Fruit fly (Drosophila melanogaster) whole organism, embryonic: ENCODE data around the gene CG42784.

Source experiments
- ATbp ChIP-seq: fragments of 200-800 bp; sonication (Bioruptor generic); optimal IDR thresholded peaks from 2 replicates; lab custom pipeline; 2017; ENCODE audit warnings: missing biosample characterization, mild to moderate bottlenecking, missing genetic modification characterization, missing genetic modification reagents
- CG10565 ChIP-seq: fragments of 200-800 bp; sonication (Bioruptor generic); optimal IDR thresholded peaks from 3 replicates; lab custom pipeline; 2016; ENCODE audit warnings: missing biosample characterization, mild to moderate bottlenecking, missing genetic modification characterization
- CG11695 ChIP-seq: fragments of 200-800 bp; sonication (Bioruptor generic); IDR thresholded peaks from 3 replicates; pipeline ENCODE4 v1.3.6; 2022; ENCODE audit warnings: missing biosample characterization, missing genetic modification characterization
- CG12071 ChIP-seq: fragments of 200-800 bp; sonication (Bioruptor generic); optimal IDR thresholded peaks from 3 replicates; lab custom pipeline; 2018; ENCODE audit warnings: missing biosample characterization, mild to moderate bottlenecking, missing genetic modification characterization
- CG12236 ChIP-seq: fragments of 200-800 bp; sonication (Bioruptor generic); optimal IDR thresholded peaks from 2 replicates; lab custom pipeline; 2016; ENCODE audit warnings: missing biosample characterization, missing genetic modification characterization
- CG14667 ChIP-seq: fragments of 200-800 bp; sonication (Bioruptor generic); IDR thresholded peaks from 2 replicates; pipeline ENCODE4 v1.3.6; 2022; ENCODE audit warnings: missing biosample characterization, missing genetic modification characterization
- CG15514 ChIP-seq: fragments of 200-800 bp; sonication (Bioruptor generic); optimal IDR thresholded peaks from 3 replicates; lab custom pipeline; 2017; ENCODE audit warnings: missing biosample characterization, missing genetic modification characterization, mild to moderate bottlenecking, moderate library complexity, missing genetic modification reagents
- CG2199 ChIP-seq: fragments of 200-800 bp; sonication (Bioruptor generic); IDR thresholded peaks from 3 replicates; pipeline ENCODE4 v1.3.6; 2022; ENCODE audit warnings: missing biosample characterization, missing genetic modification characterization
- CG4282 ChIP-seq: fragments of 200-800 bp; sonication (Bioruptor generic); optimal IDR thresholded peaks from 2 replicates; lab custom pipeline; 2016; ENCODE audit warnings: missing biosample characterization, missing genetic modification characterization
- CG4404 ChIP-seq: fragments of 200-800 bp; sonication (Bioruptor generic); IDR thresholded peaks from 2 replicates; pipeline ENCODE4 v1.3.6; 2022; ENCODE audit warnings: missing biosample characterization, missing genetic modification characterization
- CG5180 ChIP-seq: fragments of 200-800 bp; sonication (Bioruptor generic); optimal IDR thresholded peaks from 3 replicates; lab custom pipeline; 2017; ENCODE audit warnings: missing biosample characterization, missing genetic modification characterization, mild to moderate bottlenecking, moderate library complexity, missing genetic modification reagents
- CG6272 ChIP-seq: fragments of 200-800 bp; sonication (Bioruptor generic); IDR thresholded peaks from 2 replicates; pipeline ENCODE4 v1.3.6; 2022; ENCODE audit warnings: missing biosample characterization, missing genetic modification characterization
- CG6689 ChIP-seq: fragments of 200-800 bp; sonication (Bioruptor generic); IDR thresholded peaks from 2 replicates; pipeline ENCODE4 v1.3.6; 2022; ENCODE audit warnings: missing biosample characterization, missing genetic modification characterization
- CG7271 ChIP-seq: fragments of 200-800 bp; sonication (Bioruptor generic); optimal IDR thresholded peaks from 2 replicates; lab custom pipeline; 2018; ENCODE audit warnings: missing biosample characterization, mild to moderate bottlenecking, missing genetic modification characterization, moderate library complexity
- CG7745 ChIP-seq: fragments of 200-800 bp; sonication (Bioruptor generic); optimal IDR thresholded peaks from 2 replicates; lab custom pipeline; 2018; ENCODE audit warnings: missing biosample characterization, mild to moderate bottlenecking, missing genetic modification characterization, moderate library complexity
- CG9215 ChIP-seq: fragments of 200-800 bp; sonication (Bioruptor generic); IDR thresholded peaks from 2 replicates; pipeline ENCODE4 v1.3.6; 2022; ENCODE audit warnings: missing biosample characterization, missing genetic modification characterization
- CrebB ChIP-seq: fragments of 200-800 bp; sonication (Bioruptor generic); optimal IDR thresholded peaks from 3 replicates; lab custom pipeline; 2018; ENCODE audit warnings: missing biosample characterization, mild to moderate bottlenecking, missing genetic modification characterization
- D ChIP-seq, 2 experiments: fragments of 200-800 bp in 1 of 2; fragments of >200 bp in 1 of 2; sonication (Bioruptor generic) in 1 of 2; optimal IDR thresholded peaks; 2 replicates in 1 of 2; 3 replicates in 1 of 2; lab custom pipeline; 2017; ENCODE audit warnings: mild to moderate bottlenecking in 1 of 2, missing biosample characterization in 1 of 2, missing genetic modification characterization in 1 of 2, missing genetic modification reagents in 1 of 2
- D19A ChIP-seq: fragments of 200-800 bp; optimal IDR thresholded peaks from 3 replicates; lab custom pipeline; 2019; ENCODE audit warnings: missing biosample characterization, mild to moderate bottlenecking, missing genetic modification characterization, moderate library complexity
- HLH54F ChIP-seq: fragments of 200-800 bp; sonication (Bioruptor generic); optimal IDR thresholded peaks from 3 replicates; lab custom pipeline; 2016; ENCODE audit warnings: missing biosample characterization, missing genetic modification characterization
- HLHmδ ChIP-seq: fragments of 200-800 bp; sonication (Bioruptor generic); optimal IDR thresholded peaks from 2 replicates; lab custom pipeline; 2018; ENCODE audit warnings: missing biosample characterization, mild to moderate bottlenecking, missing genetic modification characterization, moderate library complexity
- HmgZ ChIP-seq: fragments of 200-800 bp; sonication (Bioruptor generic); optimal IDR thresholded peaks from 2 replicates; lab custom pipeline; 2018; ENCODE audit warnings: missing biosample characterization, mild to moderate bottlenecking, missing genetic modification characterization
- Hmr ChIP-seq: fragments of 200-800 bp; sonication (Bioruptor generic); optimal IDR thresholded peaks from 3 replicates; lab custom pipeline; 2017; ENCODE audit warnings: mild to moderate bottlenecking, missing biosample characterization, missing genetic modification reagents, missing genetic modification characterization
- Hr3 ChIP-seq: fragments of 200-800 bp; sonication (Bioruptor generic); optimal IDR thresholded peaks from 3 replicates; lab custom pipeline; 2016; ENCODE audit warnings: missing biosample characterization, missing genetic modification characterization
- Hr78 ChIP-seq, 2 experiments: fragments of 200-800 bp in 1 of 2; fragments of >200 bp in 1 of 2; sonication (Bioruptor generic) in 1 of 2; optimal IDR thresholded peaks; 2 replicates each; lab custom pipeline; 2017 to 2019; ENCODE audit warnings: missing biosample characterization in 2 of 2, missing genetic modification characterization in 2 of 2, mild to moderate bottlenecking in 1 of 2, moderate library complexity in 1 of 2
- Kr ChIP-seq: fragments of 200-800 bp; sonication (Bioruptor generic); optimal IDR thresholded peaks from 2 replicates; lab custom pipeline; 2017; ENCODE audit warnings: missing biosample characterization, mild to moderate bottlenecking, missing genetic modification characterization
- Lpt ChIP-seq: fragments of >200 bp; optimal IDR thresholded peaks from 2 replicates; lab custom pipeline; 2018; ENCODE audit warnings: missing biosample characterization, missing genetic modification characterization
- Optix ChIP-seq: fragments of 200-800 bp; sonication (Bioruptor generic); IDR thresholded peaks from 3 replicates; pipeline ENCODE4 v1.3.6; 2022; ENCODE audit warnings: missing biosample characterization, missing genetic modification characterization
- PHDP ChIP-seq: fragments of 200-800 bp; sonication (Bioruptor generic); optimal IDR thresholded peaks from 3 replicates; lab custom pipeline; 2018; ENCODE audit warnings: missing biosample characterization, mild to moderate bottlenecking, missing genetic modification characterization, moderate library complexity
- Ravus ChIP-seq: fragments of 200-800 bp; sonication (Bioruptor generic); IDR thresholded peaks from 2 replicates; pipeline ENCODE4 v1.3.6; 2022; ENCODE audit warnings: missing biosample characterization, missing genetic modification characterization
- Sox100B ChIP-seq: fragments of 200-800 bp; sonication (Bioruptor generic); optimal IDR thresholded peaks from 3 replicates; lab custom pipeline; 2018; ENCODE audit warnings: missing biosample characterization, mild to moderate bottlenecking, missing genetic modification characterization
- bowl ChIP-seq: fragments of 200-800 bp; sonication (Bioruptor generic); IDR thresholded peaks from 2 replicates; pipeline ENCODE4 v1.3.6; 2022; ENCODE audit warnings: missing biosample characterization, missing genetic modification characterization
- br ChIP-seq: fragments of >200 bp; optimal IDR thresholded peaks from 2 replicates; lab custom pipeline; 2017
- caup ChIP-seq: fragments of 200-800 bp; sonication (Bioruptor generic); optimal IDR thresholded peaks from 3 replicates; lab custom pipeline; 2017; ENCODE audit warnings: missing biosample characterization, mild to moderate bottlenecking, missing genetic modification characterization, moderate library complexity; ENCODE audit not compliant: severe bottlenecking
- fd102C ChIP-seq: fragments of 200-800 bp; sonication (Bioruptor generic); optimal IDR thresholded peaks from 2 replicates; lab custom pipeline; 2018; ENCODE audit warnings: missing biosample characterization, mild to moderate bottlenecking, missing genetic modification characterization, moderate library complexity
- gsb-n ChIP-seq: fragments of 200-800 bp; sonication (Bioruptor generic); optimal IDR thresholded peaks from 3 replicates; lab custom pipeline; 2018; ENCODE audit warnings: missing biosample characterization, mild to moderate bottlenecking, missing genetic modification characterization
- inv ChIP-seq: fragments of 200-800 bp; sonication (Bioruptor generic); IDR thresholded peaks from 2 replicates; pipeline ENCODE4 v1.3.6; 2022; ENCODE audit warnings: missing biosample characterization, missing genetic modification characterization; ENCODE audit not compliant: partially characterized antibody
- luna ChIP-seq: fragments of 200-800 bp; sonication (Bioruptor generic); optimal IDR thresholded peaks from 2 replicates; lab custom pipeline; 2016; ENCODE audit warnings: missing biosample characterization, missing genetic modification characterization
- peb ChIP-seq: fragments of 200-800 bp; sonication (Bioruptor generic); IDR thresholded peaks from 2 replicates; pipeline ENCODE4 v1.3.6; 2022; ENCODE audit warnings: missing biosample characterization, missing genetic modification characterization
- psq ChIP-seq: fragments of 200-800 bp; sonication (Bioruptor generic); optimal IDR thresholded peaks from 2 replicates; lab custom pipeline; 2017; ENCODE audit warnings: missing biosample characterization, missing genetic modification characterization
- sqz ChIP-seq: fragments of 200-800 bp; sonication (Bioruptor generic); optimal IDR thresholded peaks from 3 replicates; lab custom pipeline; 2018; ENCODE audit warnings: missing biosample characterization, mild to moderate bottlenecking, missing genetic modification characterization
- tio ChIP-seq: fragments of 200-800 bp; sonication (Bioruptor generic); optimal IDR thresholded peaks from 2 replicates; lab custom pipeline; 2017; ENCODE audit warnings: missing biosample characterization, missing genetic modification characterization, inconsistent platforms
- tna ChIP-seq: fragments of 200-800 bp; sonication (Bioruptor generic); IDR thresholded peaks from 2 replicates; pipeline ENCODE4 v1.3.6; 2022; ENCODE audit warnings: missing biosample characterization, missing genetic modification characterization; ENCODE audit not compliant: partially characterized antibody
- toy ChIP-seq: fragments of 200-800 bp; sonication (Bioruptor generic); IDR thresholded peaks from 2 replicates; pipeline ENCODE4 v1.3.6; 2022; ENCODE audit warnings: missing biosample characterization, missing genetic modification characterization
- twi ChIP-seq: fragments of 200-800 bp; optimal IDR thresholded peaks from 2 replicates; lab custom pipeline; 2019; ENCODE audit warnings: missing biosample characterization, mild to moderate bottlenecking, missing genetic modification characterization, moderate library complexity
- unc-4 ChIP-seq: fragments of 200-800 bp; sonication (Bioruptor generic); IDR thresholded peaks from 2 replicates; pipeline ENCODE4 v1.3.6; 2022; ENCODE audit warnings: missing biosample characterization, missing genetic modification characterization; ENCODE audit not compliant: partially characterized antibody
- wdn ChIP-seq: fragments of 200-800 bp; sonication (Bioruptor generic); IDR thresholded peaks from 2 replicates; pipeline ENCODE4 v1.3.6; 2022; ENCODE audit warnings: missing biosample characterization, missing genetic modification characterization
- yki ChIP-seq: fragments of >200 bp; optimal IDR thresholded peaks from 3 replicates; lab custom pipeline; 2018

Gene CG42784

DNA sequence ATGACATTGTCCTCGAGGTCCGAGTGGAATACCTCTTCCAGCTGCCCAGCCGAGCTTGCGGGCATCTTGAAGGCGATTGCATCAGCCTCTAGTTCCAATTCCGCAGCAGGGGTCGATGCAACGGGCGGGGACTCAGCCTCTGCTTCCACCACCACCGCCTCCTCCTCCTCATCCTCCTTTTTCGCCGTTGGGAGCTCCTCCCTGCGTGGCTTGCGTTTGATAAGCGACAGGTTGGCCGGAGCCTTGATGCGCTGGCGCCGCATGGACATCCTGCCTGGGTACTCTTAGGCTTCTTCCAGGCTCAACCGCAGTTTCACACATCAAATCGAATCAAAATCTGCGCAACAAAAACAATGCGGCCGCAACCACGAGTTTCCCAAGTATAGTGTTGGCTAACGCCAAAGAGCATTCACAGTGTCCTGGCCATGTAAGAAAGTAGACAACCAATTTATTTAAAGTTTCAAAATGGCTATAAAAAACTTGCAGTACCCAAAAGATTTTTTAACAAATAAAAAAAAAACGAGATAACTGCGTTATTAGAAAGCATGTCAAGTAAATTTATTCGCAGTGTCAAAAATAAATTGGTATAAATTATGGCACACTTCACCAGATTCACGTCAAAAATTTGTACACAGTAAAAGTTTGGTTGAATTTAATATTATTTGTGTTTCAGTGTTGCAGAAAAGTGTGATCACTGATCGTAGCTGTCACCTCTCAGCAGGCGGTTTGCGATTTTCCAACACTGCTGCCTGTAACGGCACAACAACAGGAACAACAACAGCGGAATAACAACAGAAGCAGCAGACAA lies 41.6 kb upstream of the CG42784 start, which contains the start of the genes Bdp1 and CG6565 (continued):
- peak; percentile 80 for TF ChIP-seq fd102C (GFP tag; lab: Kevin White, UChicago)
- no peak for TF ChIP-seq yki (lab: Kevin White, UChicago)
- peak; percentile 93 for TF ChIP-seq psq
- peak; percentile 78 for TF ChIP-seq toy (GFP tag; lab: Robert Waterston, UW)
- TF ChIP-seq PHDP = peak; percentile 95
- TF ChIP-seq Optix (GFP tag; lab: Robert Waterston, UW) = peak; percentile 89
- TF ChIP-seq CG12071 = peak; percentile 81
- TF ChIP-seq Ravus (GFP tag; lab: Robert Waterston, UW) = peak; percentile 78
- peak; percentile 89 for TF ChIP-seq peb (GFP tag; lab: Robert Waterston, UW)
- peak; percentile 97 for TF ChIP-seq HmgZ (tag; lab: Kevin White, UChicago)
- peak; percentile 73; the same call in 1 of the 3 replicates for TF ChIP-seq CG2199
- peak; percentile 94 for TF ChIP-seq twi
- no peak for TF ChIP-seq Hr78 (GFP tag; optimal IDR thresholded peaks at IDR 0.05; lab: Kevin White, UChicago)
- peak; percentile 86 for TF ChIP-seq wdn (GFP tag; lab: Robert Waterston, UW)
- peak; percentile 99 for TF ChIP-seq CG4282 (GFP tag; lab: Kevin White, UChicago)
- TF ChIP-seq CG15514 = peak; percentile 89
- no peak for TF ChIP-seq unc-4
- peak; percentile 88 for TF ChIP-seq CrebB (tag; lab: Kevin White, UChicago)
- peak; percentile 86 for TF ChIP-seq D19A (tag; lab: Kevin White, UChicago)
- no peak for TF ChIP-seq D (optimal IDR thresholded peaks at IDR 0.05; lab: Kevin White, UChicago)
- peak; percentile 96 for TF ChIP-seq D (GFP tag; optimal IDR thresholded peaks at IDR 0.05; lab: Kevin White, UChicago)
- peak; percentile 75 for TF ChIP-seq CG7271
- TF ChIP-seq CG6689 (GFP tag; lab: Robert Waterston, UW) = peak; percentile 98
- peak; percentile 99 for TF ChIP-seq HLH54F (GFP tag; lab: Kevin White, UChicago)
- TF ChIP-seq CG5180 (GFP tag; lab: Kevin White, UChicago) = peak; percentile 85
- peak; percentile 97 for TF ChIP-seq luna (GFP tag; lab: Kevin White, UChicago)
- peak; percentile 97 for TF ChIP-seq CG6272
- TF ChIP-seq Hr3 (GFP tag; lab: Kevin White, UChicago) = peak; percentile 99
- TF ChIP-seq inv = 0 out of 2 replicates have a peak, but pooled peaks have one; percentile 42
- peak; percentile 98 for TF ChIP-seq Sox100B (GFP tag; lab: Kevin White, UChicago)
- TF ChIP-seq CG12236 (GFP tag; lab: Kevin White, UChicago) = peak; percentile 97
- no peak for TF ChIP-seq Kr (GFP tag; lab: Kevin White, UChicago)
- peak; percentile 92 for TF ChIP-seq sqz
- no peak for TF ChIP-seq br (lab: Kevin White, UChicago)
- TF ChIP-seq ATbp = peak; percentile 91
- peak; percentile 68; the same call in 1 of the 2 replicates for TF ChIP-seq bowl
- no peak for TF ChIP-seq CG7745
- peak; percentile 97 for TF ChIP-seq CG9215 (GFP tag; lab: Robert Waterston, UW)
- TF ChIP-seq tna (GFP tag; lab: Robert Waterston, UW) = no peak
- TF ChIP-seq CG11695 (GFP tag; lab: Robert Waterston, UW) = peak; percentile 94
- peak; percentile 95 for TF ChIP-seq caup (GFP tag; lab: Kevin White, UChicago)
- peak; percentile 98 for TF ChIP-seq CG4404 (GFP tag; lab: Robert Waterston, UW)
- TF ChIP-seq Hmr (GFP tag; lab: Kevin White, UChicago) = peak; percentile 97
- peak; percentile 99 for TF ChIP-seq tio (GFP tag; lab: Kevin White, UChicago)
- TF ChIP-seq CG10565 (GFP tag; lab: Kevin White, UChicago) = peak; percentile 94
- TF ChIP-seq Lpt = no peak
- peak; percentile 96 for TF ChIP-seq gsb-n (tag; lab: Kevin White, UChicago)
- peak; percentile 91 for TF ChIP-seq CG14667 (GFP tag; lab: Robert Waterston, UW)
- no peak for TF ChIP-seq HLHmδ (GFP tag; lab: Kevin White, UChicago)
